Fruit fly (Drosophila melanogaster): Measurements from ENCODE around the gene CG10702.

DNA sequence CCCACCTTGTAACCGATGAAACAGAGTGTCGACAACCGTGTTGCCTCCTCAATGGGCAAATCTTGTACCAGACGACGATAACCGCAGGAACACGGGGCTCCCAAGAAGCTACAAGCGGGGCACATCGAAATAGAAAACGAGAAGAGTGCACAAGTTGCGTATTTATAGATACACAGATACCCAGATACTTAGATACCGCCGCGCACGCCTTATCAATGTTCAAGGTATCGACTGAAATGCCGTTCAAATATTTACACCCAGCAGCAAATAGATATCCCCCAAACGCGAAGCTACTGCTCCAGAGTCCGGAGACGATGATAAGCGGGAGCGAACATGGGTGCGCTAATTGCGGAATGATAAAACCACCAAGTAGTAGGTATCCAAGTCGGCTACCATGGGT, 29.0 kb upstream of the CG10702 start:
- no peak for TF ChIP-seq pad (GFP tag; optimal IDR thresholded peaks at IDR 0.05)
- TF ChIP-seq cic (GFP tag; optimal IDR thresholded peaks at IDR 0.05): peak; percentile 58
- no peak for TF ChIP-seq CG7101 (tag; optimal IDR thresholded peaks at IDR 0.05)
- TF ChIP-seq tj (GFP tag; optimal IDR thresholded peaks at IDR 0.05): no peak
- TF ChIP-seq CG14711 (tag; optimal IDR thresholded peaks at IDR 0.05): no peak
- no peak for TF ChIP-seq Mnt (GFP tag; optimal IDR thresholded peaks at IDR 0.05)
- no peak for TF ChIP-seq Clk (GFP tag; optimal IDR thresholded peaks at IDR 0.05)
- TF ChIP-seq toe (GFP tag; optimal IDR thresholded peaks at IDR 0.05): no peak
- TF ChIP-seq kay (GFP tag; ENCODE audit: borderline replicate concordance): no peak
- no peak for TF ChIP-seq CG11617 (GFP tag; optimal IDR thresholded peaks at IDR 0.05)
- TF ChIP-seq CG5204 (GFP tag; optimal IDR thresholded peaks at IDR 0.05): no peak
- TF ChIP-seq bab1 (GFP tag; optimal IDR thresholded peaks at IDR 0.05): no peak
- no peak for TF ChIP-seq CG1620 (GFP tag; optimal IDR thresholded peaks at IDR 0.05)
- TF ChIP-seq CG33017 (tag; optimal IDR thresholded peaks at IDR 0.05): no peak
